Worm (Caenorhabditis elegans): ENCODE data around the gene C09B9.1.
"Not testable (repeated sequence)": the region's sequence is repeated elsewhere in the genome, so short reads cannot be mapped to it uniquely, and the experiment has no call there.

The C09B9.1 gene

DNA sequence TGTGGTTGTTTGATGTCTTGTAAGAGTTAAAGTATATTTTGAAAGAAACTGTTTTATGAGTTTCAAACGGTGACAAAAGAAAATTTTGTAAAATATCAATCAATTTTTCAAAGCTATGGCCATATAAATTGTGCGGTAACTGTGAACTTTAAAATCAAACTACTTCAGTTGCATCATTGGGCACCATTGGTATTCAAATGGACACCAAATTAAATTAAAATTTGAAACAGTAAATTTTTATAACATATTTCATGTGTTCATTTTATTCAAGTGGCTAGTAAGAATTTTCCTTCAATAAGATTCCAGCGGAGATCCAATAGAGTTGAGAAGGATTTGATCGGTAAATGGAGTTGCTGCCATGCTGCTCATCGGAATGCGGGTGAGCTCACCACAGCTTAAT is 6.2 kb upstream of the C09B9.1 start:
- TF ChIP-seq him-1 (tag; optimal IDR thresholded peaks at IDR 0.05) (no peak), W03F9.2 (tag; optimal IDR thresholded peaks at IDR 0.05) (no peak), dao-5 (tag; optimal IDR thresholded peaks at IDR 0.05) (no peak)

ce11 chrIV:5033276-5033675 is 4.3 kb upstream of the C09B9.1 start, which contains the start of gene C09B9.4:
TSS of gene C09B9.4 (minus strand) at chrIV:5033376.
- no peak for TF ChIP-seq him-1 (tag; optimal IDR thresholded peaks at IDR 0.05)
- no peak for TF ChIP-seq dao-5 (tag; optimal IDR thresholded peaks at IDR 0.05)
- TF ChIP-seq W03F9.2 (tag; optimal IDR thresholded peaks at IDR 0.05) = no peak

DNA sequence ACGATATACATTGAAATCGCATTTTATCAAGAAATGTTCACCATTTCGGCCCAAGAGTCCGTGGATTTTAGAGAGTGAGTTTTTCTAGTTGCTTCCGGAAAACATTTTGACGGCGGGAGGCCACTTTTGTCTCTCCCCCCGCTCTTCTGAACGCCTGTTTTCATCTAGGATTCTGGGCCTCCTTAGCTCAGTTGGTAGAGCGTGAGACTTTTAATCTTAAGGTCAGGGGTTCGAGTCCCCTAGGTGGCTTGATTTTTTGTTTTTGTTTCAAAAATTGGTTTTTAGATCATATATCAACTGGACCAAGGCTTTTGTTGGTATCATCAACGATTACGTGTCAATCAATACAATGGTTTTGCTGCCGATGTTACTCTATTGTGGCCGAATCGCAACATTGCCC is 1.2 kb downstream of the C09B9.1 start:
- TF ChIP-seq dao-5 (tag; optimal IDR thresholded peaks at IDR 0.05) (peak; percentile 66), W03F9.2 (tag; optimal IDR thresholded peaks at IDR 0.05) (no peak), him-1 (tag; optimal IDR thresholded peaks at IDR 0.05) (peak; percentile 17)

- no peak for TF ChIP-seq him-1 (tag; optimal IDR thresholded peaks at IDR 0.05)
- TF ChIP-seq W03F9.2 (tag; optimal IDR thresholded peaks at IDR 0.05) = no peak
- no peak for TF ChIP-seq dao-5 (tag; optimal IDR thresholded peaks at IDR 0.05)
These were observed 7.8 kb downstream of the C09B9.1 start, which contains the start of gene hot-9 for ce11 chrIV:5045389-5045788. TSS of gene hot-9 (minus strand) at chrIV:5045489.

DNA sequence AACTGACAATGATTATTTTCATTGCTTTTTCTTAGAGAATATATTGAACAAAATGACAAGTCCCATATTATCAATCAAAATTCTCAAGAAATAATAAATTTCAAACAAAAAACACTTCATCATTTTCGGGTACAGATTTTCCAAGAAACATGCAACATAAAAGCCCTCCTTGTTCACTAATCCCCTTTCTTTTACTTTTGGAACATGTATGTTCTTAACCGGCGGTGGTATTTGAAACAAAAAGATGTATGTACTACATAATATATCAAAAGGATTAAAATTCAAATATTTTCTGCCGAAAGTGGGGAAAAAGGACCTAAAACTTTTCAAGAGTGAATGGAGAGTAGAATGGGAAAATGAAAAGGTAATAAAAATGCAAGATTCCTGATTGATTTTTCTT is 16.7 kb downstream of the C09B9.1 start:
- TF ChIP-seq W03F9.2 (tag; optimal IDR thresholded peaks at IDR 0.05) = no peak
- TF ChIP-seq dao-5 (tag; optimal IDR thresholded peaks at IDR 0.05) = no peak
- no peak for TF ChIP-seq him-1 (tag; optimal IDR thresholded peaks at IDR 0.05)

ce11 chrIV:5055964-5056588 is 18.5 kb downstream of the C09B9.1 start, which contains the start of gene msp-55:
TSS of gene msp-55 (minus strand) at chrIV:5056014.
- TF ChIP-seq W03F9.2 (tag; optimal IDR thresholded peaks at IDR 0.05) (no peak), dao-5 (tag; optimal IDR thresholded peaks at IDR 0.05) (no peak), him-1 (tag; optimal IDR thresholded peaks at IDR 0.05) (no peak)

DNA sequence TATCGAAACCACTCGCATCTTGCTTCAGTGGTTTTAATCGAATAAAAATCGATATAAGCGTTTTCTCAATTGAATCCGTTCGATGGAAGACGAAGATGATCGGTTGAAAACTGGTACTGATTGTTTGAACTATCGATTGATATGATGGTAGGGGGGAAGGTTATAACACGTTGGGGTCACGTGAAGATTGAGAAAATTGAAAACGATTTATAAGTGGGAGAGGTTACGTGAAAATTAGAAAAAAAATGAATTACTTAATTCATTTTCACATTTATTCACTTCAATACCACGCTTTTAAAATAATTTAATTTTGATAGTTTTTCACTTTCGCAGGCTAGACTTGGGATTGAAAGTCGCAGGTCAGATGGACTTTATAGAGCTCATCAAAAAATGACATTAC is 23.4 kb downstream of the C09B9.1 start, which contains the start of gene C09B9.7:
C09B9.7 (minus strand) TSS at position 101 of the 400 bp plus-strand sequence.
- no peak for TF ChIP-seq W03F9.2 (tag; optimal IDR thresholded peaks at IDR 0.05)
- TF ChIP-seq dao-5 (tag; optimal IDR thresholded peaks at IDR 0.05) = no peak
- no peak for TF ChIP-seq him-1 (tag; optimal IDR thresholded peaks at IDR 0.05)

- TF ChIP-seq him-1, W03F9.2, dao-5 (tag; optimal IDR thresholded peaks at IDR 0.05): not testable (repeated sequence)
These were observed 24.7 kb downstream of the C09B9.1 start, which contains the start of gene msp-57 for ce11 chrIV:5062278-5062677. TSS of gene msp-57 (plus strand) at chrIV:5062578.

ce11 chrIV:5063297-5063696 is 25.7 kb downstream of the C09B9.1 start:
- TF ChIP-seq W03F9.2 (tag; optimal IDR thresholded peaks at IDR 0.05) (no peak), him-1 (tag; optimal IDR thresholded peaks at IDR 0.05) (no peak), dao-5 (tag; optimal IDR thresholded peaks at IDR 0.05) (no peak)

DNA sequence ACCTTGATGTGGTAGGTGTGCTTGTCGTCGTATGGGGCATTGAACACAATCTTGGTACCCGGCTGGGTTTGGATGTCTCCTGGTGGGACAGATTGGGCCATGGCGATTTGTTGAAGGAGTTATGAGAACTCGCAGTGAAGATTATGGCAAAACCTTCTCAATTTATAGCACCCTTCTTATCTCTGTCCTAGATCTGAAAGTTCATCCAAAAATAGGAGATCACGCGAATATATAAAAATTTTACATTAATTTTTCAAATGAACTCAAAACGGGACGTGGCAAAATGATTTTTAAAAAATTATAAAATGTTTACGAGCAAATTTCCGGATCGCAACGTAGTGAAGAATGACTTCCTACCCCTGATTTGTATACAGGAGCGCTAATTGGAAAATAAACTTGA is 27.4 kb downstream of the C09B9.1 start, which contains the start of gene msp-53:
msp-53 (minus strand) TSS at position 101 of the 400 bp plus-strand sequence.
- not testable (repeated sequence) for TF ChIP-seq dao-5, W03F9.2, him-1 (tag; optimal IDR thresholded peaks at IDR 0.05)

ce11 chrIV:5066887-5067286 is 29.3 kb downstream of the C09B9.1 start, which contains the start of gene ttbk-2.2:
TSS of gene ttbk-2.2 (minus strand) at chrIV:5066987.
- TF ChIP-seq him-1, dao-5, W03F9.2 (tag; optimal IDR thresholded peaks at IDR 0.05): not testable (repeated sequence)

ce11 chrIV:5068541-5068940 is 31.0 kb downstream of the C09B9.1 start, which contains the start of the genes R13H9.6 and rmd-6:
TSS of gene R13H9.6 (minus strand) at chrIV:5068641.
TSS of gene rmd-6 (plus strand) at chrIV:5068845.
- TF ChIP-seq him-1, dao-5, W03F9.2 (tag; optimal IDR thresholded peaks at IDR 0.05): not testable (repeated sequence)

DNA sequence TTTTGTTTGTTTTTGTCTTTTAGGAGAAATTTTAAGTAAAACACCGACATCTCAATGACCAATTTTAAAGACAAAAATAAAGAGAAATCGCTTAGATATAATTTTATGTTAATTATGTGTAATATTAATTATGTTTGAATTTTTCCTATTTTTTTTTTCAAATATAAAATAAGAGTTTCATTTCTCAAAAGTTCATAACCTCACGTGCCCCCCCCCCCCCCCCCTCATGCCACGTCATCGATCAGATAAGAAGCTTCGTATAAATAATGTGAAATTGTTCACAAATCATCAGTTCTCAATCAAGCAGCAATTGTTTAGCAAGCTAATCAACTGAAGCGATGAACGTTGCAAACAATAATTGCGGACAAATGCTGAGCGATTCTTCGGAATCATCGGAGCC is 33.0 kb downstream of the C09B9.1 start, which contains the start of gene C02B10.6:
C02B10.6 (plus strand) TSS at position 301 of the 400 bp plus-strand sequence.
- TF ChIP-seq W03F9.2, him-1, dao-5 (tag; optimal IDR thresholded peaks at IDR 0.05): not testable (repeated sequence)

DNA sequence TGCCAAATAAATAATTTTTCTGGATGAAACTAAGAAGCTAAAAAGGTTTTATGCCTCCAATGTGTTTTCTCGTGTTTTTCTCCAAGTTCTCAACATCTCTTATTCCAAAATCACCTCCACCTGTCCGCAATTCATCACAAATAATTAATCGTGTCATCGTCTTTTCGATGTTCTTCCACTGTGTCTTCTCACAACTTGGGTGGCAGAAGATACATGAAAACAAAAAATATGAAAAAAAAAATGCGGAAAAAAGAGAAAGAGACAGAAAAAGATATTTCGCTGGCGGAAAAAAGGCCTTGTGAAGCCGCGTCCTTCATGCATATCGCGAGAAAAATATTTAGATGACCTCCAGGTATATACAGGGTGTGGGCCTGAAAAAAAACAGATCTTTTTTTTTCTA is 36.2 kb downstream of the C09B9.1 start:
- TF ChIP-seq him-1 (tag; optimal IDR thresholded peaks at IDR 0.05) = no peak
- TF ChIP-seq dao-5 (tag; optimal IDR thresholded peaks at IDR 0.05) = no peak
- TF ChIP-seq W03F9.2 (tag; optimal IDR thresholded peaks at IDR 0.05) = no peak

Measured in whole organism, L4/young adult.